4 fruit fly cellular contexts compared by ENCODE assay signal in the genomic region with DNA sequence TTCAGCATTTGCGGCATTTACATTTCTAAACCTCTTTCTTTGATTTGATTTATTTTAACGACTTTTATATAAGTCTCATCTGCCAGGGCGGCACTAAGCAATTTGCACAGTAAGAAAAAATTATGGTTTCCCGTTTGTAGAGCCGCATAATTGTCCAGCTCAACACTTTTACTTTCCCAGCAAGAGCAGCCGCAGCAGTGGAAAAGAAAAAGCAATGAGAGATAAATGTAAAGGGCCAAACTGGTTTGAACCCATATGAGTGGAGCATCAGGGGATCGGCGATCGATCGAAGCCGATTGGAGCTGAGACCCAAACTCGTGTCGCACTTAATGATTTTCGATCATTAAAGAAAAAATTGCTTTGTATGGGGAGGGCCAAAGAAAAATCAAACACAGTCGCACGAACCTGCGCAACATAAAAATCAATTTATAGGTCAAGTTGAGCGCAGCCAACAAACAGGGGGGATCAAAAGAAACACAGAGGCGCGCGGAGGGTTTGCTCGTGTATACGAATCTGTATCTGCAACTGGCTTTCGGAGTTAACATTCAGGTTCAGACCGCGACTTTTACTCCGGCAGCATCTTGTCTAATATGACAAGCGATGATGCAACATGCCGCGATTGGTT.
TF ChIP-seq lines count a peak whose summit lies in the region.

No protein-coding gene starts in this region.

- TF ChIP-seq CTCF in whole organism, embryonic (GFP tag; optimal IDR thresholded peaks at IDR 0.05; lab: Kevin White, UChicago): no peak

TF ChIP-seq in whole organism, embryonic, 481 proteins besides CTCF, POLR2A, EP300 and RAD21 (continues in another document):
- TF ChIP-seq kni (GFP tag; optimal IDR thresholded peaks at IDR 0.05; lab: Kevin White, UChicago): peak; percentile 62
- TF ChIP-seq pros (GFP tag; optimal IDR thresholded peaks at IDR 0.05; lab: Kevin White, UChicago): peak; percentile 67
- TF ChIP-seq gcm (GFP tag; optimal IDR thresholded peaks at IDR 0.05; lab: Kevin White, UChicago): no peak
- no peak for TF ChIP-seq CG1233 (GFP tag; optimal IDR thresholded peaks at IDR 0.05; lab: Kevin White, UChicago)
- TF ChIP-seq CG12391 (tag; optimal IDR thresholded peaks at IDR 0.05; lab: Kevin White, UChicago): no peak
- peak; percentile 73 for TF ChIP-seq CG12769 (tag; optimal IDR thresholded peaks at IDR 0.05; lab: Kevin White, UChicago)
- TF ChIP-seq onecut (GFP tag; IDR thresholded peaks at IDR 0.05; lab: Robert Waterston, UW): peak; percentile 49; the same call in 1 of the 2 replicates
- TF ChIP-seq oc (tag; optimal IDR thresholded peaks at IDR 0.05; lab: Kevin White, UChicago): peak; percentile 72
- TF ChIP-seq grn (GFP tag; optimal IDR thresholded peaks at IDR 0.05; lab: Kevin White, UChicago): peak; percentile 18
- peak in 1 of 2 experiments; percentile 45 for TF ChIP-seq Pdp1 (GFP tag; optimal IDR thresholded peaks at IDR 0.05; lab: Kevin White, UChicago)
- no peak for TF ChIP-seq CG7987 (GFP tag; optimal IDR thresholded peaks at IDR 0.05; lab: Kevin White, UChicago)
- no peak for TF ChIP-seq gcm2 (GFP tag; optimal IDR thresholded peaks at IDR 0.05; lab: Kevin White, UChicago)
- no peak for TF ChIP-seq danr (GFP tag; IDR thresholded peaks at IDR 0.05; lab: Robert Waterston, UW)
- TF ChIP-seq NK7.1 (GFP tag; optimal IDR thresholded peaks at IDR 0.05; lab: Kevin White, UChicago): no peak
- no peak for TF ChIP-seq CG11696 (GFP tag; IDR thresholded peaks at IDR 0.05; lab: Robert Waterston, UW)
- TF ChIP-seq Blimp-1 (GFP tag; optimal IDR thresholded peaks at IDR 0.05; lab: Kevin White, UChicago): peak; percentile 96
- peak; percentile 64 for TF ChIP-seq abd-A (tag; optimal IDR thresholded peaks at IDR 0.05; lab: Kevin White, UChicago)
- TF ChIP-seq CG10543 (GFP tag; optimal IDR thresholded peaks at IDR 0.05; lab: Kevin White, UChicago): peak; percentile 6
- peak in 1 of 2 experiments; percentile 50 for TF ChIP-seq Hr78 (GFP tag; optimal IDR thresholded peaks at IDR 0.05; lab: Kevin White, UChicago)
- peak; percentile 41 for TF ChIP-seq sqz (GFP tag; optimal IDR thresholded peaks at IDR 0.05; lab: Kevin White, UChicago)
- TF ChIP-seq Awh (GFP tag; IDR thresholded peaks at IDR 0.05; lab: Robert Waterston, UW): peak; percentile 81

TF ChIP-seq in whole organism, prepupa, 60 proteins besides CTCF, POLR2A, EP300 and RAD21:
- TF ChIP-seq svp (GFP tag; lab: Kevin White, UChicago) (no peak), Blimp-1 (GFP tag; optimal IDR thresholded peaks at IDR 0.05; lab: Kevin White, UChicago) (peak; percentile 92)
TF ChIP-seq in whole organism, prepupa: peak in this region for 1.

TF ChIP-seq in whole organism, pupa, 21 proteins besides CTCF, POLR2A, EP300 and RAD21:
- TF ChIP-seq fd96Ca (GFP tag; IDR thresholded peaks at IDR 0.05; lab: Robert Waterston, UW): 0 out of 3 replicates have a peak, but pooled peaks have one; percentile 14
- no peak for TF ChIP-seq CG17806 (tag; optimal IDR thresholded peaks at IDR 0.05; lab: Kevin White, UChicago)
- peak; percentile 13 for TF ChIP-seq EcR (GFP tag; optimal IDR thresholded peaks at IDR 0.05; lab: Kevin White, UChicago)

TF ChIP-seq in whole organism, wandering third instar larva, 38 proteins besides CTCF, POLR2A, EP300 and RAD21:
- TF ChIP-seq fru (GFP tag; optimal IDR thresholded peaks at IDR 0.05; lab: Kevin White, UChicago) (peak; percentile 39), CG9705 (GFP tag; optimal IDR thresholded peaks at IDR 0.05; lab: Kevin White, UChicago) (no peak)
